Fruit fly (Drosophila melanogaster) whole organism, prepupa: Measurements from ENCODE around the gene CG9168.

ENCODE experiments used
- CG16779 ChIP-seq: fragments of 200-800 bp; sonication (Bioruptor generic); optimal IDR thresholded peaks from 3 replicates; lab custom pipeline; 2017; ENCODE audit warnings: missing biosample characterization, mild to moderate bottlenecking, missing genetic modification characterization
- CG6163 ChIP-seq: fragments of 200-800 bp; sonication (Bioruptor generic); IDR thresholded peaks from 3 replicates; pipeline ENCODE4 v1.3.6; 2022; ENCODE audit warnings: missing biosample characterization, missing genetic modification characterization
- CG9139 ChIP-seq: fragments of 200-800 bp; sonication (Bioruptor generic); optimal IDR thresholded peaks from 3 replicates; lab custom pipeline; 2017; ENCODE audit warnings: missing biosample characterization, mild to moderate bottlenecking, missing genetic modification characterization
- Ets96B ChIP-seq: fragments of 200-800 bp; optimal IDR thresholded peaks from 2 replicates; lab custom pipeline; 2019; ENCODE audit warnings: missing biosample characterization, mild to moderate bottlenecking, missing genetic modification characterization, moderate library complexity
- Lpt ChIP-seq: fragments of 200-800 bp; sonication (Bioruptor generic); optimal IDR thresholded peaks from 3 replicates; lab custom pipeline; 2016; ENCODE audit warnings: missing biosample characterization, missing genetic modification characterization
- OdsH ChIP-seq: fragments of 200-800 bp; sonication (Bioruptor generic); optimal IDR thresholded peaks from 3 replicates; lab custom pipeline; 2016; ENCODE audit warnings: missing biosample characterization, missing genetic modification characterization
- Sox14 ChIP-seq: fragments of 200-800 bp; sonication (Bioruptor generic); optimal IDR thresholded peaks from 3 replicates; lab custom pipeline; 2016; ENCODE audit warnings: missing biosample characterization, missing genetic modification characterization
- dsx ChIP-seq: fragments of 200-800 bp; optimal IDR thresholded peaks from 3 replicates; lab custom pipeline; 2019; ENCODE audit warnings: missing biosample characterization, mild to moderate bottlenecking, missing genetic modification characterization, moderate library complexity; ENCODE audit not compliant: poor library complexity, severe bottlenecking

- TF ChIP-seq CG6163 (no peak), Lpt (GFP tag; lab: Kevin White, UChicago) (no peak), CG9139 (GFP tag; lab: Kevin White, UChicago) (no peak), CG16779 (tag; lab: Kevin White, UChicago) (no peak), Sox14 (GFP tag; lab: Kevin White, UChicago) (no peak), Ets96B (tag; lab: Kevin White, UChicago) (no peak), OdsH (GFP tag; lab: Kevin White, UChicago) (no peak), dsx (GFP tag; lab: Kevin White, UChicago) (no peak)
Measured at dm6 chr3L:1423371-1423770, 12.5 kb downstream of the CG9168 start, which contains the start of gene CG9173.
